Worm (Caenorhabditis elegans) whole organism, early embryonic: ENCODE results near the gene timm-17B.1.

ENCODE experiments used
- B0310.2 ChIP-seq: sonication (generic microtip); optimal IDR thresholded peaks from 2 replicates; lab custom pipeline; 2016; ENCODE audit warnings: mild to moderate bottlenecking, missing genetic modification characterization, missing compliant biosample characterization
- aly-1 ChIP-seq: sonication (generic microtip); optimal IDR thresholded peaks from 2 replicates; lab custom pipeline; 2016; ENCODE audit warnings: missing genetic modification characterization, missing compliant biosample characterization
- ama-1 ChIP-seq: fragments of 150-350 bp; optimal IDR thresholded peaks from 2 replicates; lab custom pipeline; 2014
- ets-7 ChIP-seq: sonication (generic microtip); optimal IDR thresholded peaks from 2 replicates; lab custom pipeline; 2016; ENCODE audit warnings: missing genotype, missing genetic modification characterization, missing compliant biosample characterization
- sea-1 ChIP-seq: fragments of 200-800 bp; sonication (Bioruptor generic); conservative IDR thresholded peaks from 2 replicates; pipeline ENCODE4 v1.3.6; 2022; ENCODE audit warnings: missing genetic modification characterization, missing compliant biosample characterization

ce11 chrIV:4748408-4749105 lies 3.3 kb upstream of the timm-17B.1 start, which contains the start of gene cyc-2.1:
- peak; percentile 3 for TF ChIP-seq ama-1 (lab: Kevin White, UChicago)
- no peak for TF ChIP-seq ets-7 (tag; lab: Kevin White, UChicago)
- TF ChIP-seq B0310.2 (tag; lab: Kevin White, UChicago) = no peak
- 0 out of 2 replicates have a peak, but pooled peaks have one; percentile 28 for TF ChIP-seq sea-1
- no peak for TF ChIP-seq aly-1
